Worm (Caenorhabditis elegans) whole organism, early embryonic: ENCODE data around the gene F41C3.1.

Experiments used
- ama-1 ChIP-seq: fragments of 150-350 bp; optimal IDR thresholded peaks from 2 replicates; lab custom pipeline; 2014
- hmbx-1 ChIP-seq: sonication (generic microtip); optimal IDR thresholded peaks from 2 replicates; lab custom pipeline; 2016; ENCODE audit warnings: mild to moderate bottlenecking, missing genetic modification characterization, missing compliant biosample characterization
- hmg-4 ChIP-seq: fragments of 200-800 bp; sonication (Bioruptor generic); optimal IDR thresholded peaks from 2 replicates; lab custom pipeline; 2018; ENCODE audit warnings: mild to moderate bottlenecking, missing genetic modification characterization, missing compliant biosample characterization
- tra-4 ChIP-seq: sonication (generic microtip); optimal IDR thresholded peaks from 2 replicates; lab custom pipeline; 2017; ENCODE audit warnings: missing genetic modification characterization, missing compliant biosample characterization

DNA sequence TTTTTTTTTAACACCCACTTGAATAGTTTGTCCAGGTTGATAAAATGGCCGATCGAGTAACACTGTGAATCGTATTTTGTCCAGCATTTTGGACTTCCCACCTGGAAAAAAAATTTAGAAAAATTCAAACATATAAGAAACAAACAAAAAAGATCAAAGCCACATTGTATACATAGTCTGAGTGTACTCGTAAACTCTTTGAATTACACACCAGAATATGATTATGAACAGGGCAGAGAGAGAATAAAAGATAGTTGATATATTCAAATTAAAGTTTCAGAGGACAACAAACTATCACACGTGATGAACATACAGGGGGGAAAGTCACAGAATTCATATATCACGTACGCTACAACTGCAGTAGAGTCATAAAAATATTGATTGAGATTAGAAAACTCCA lies 14.2 kb downstream of the F41C3.1 start, which contains the start of gene ttm-2:
- no peak for TF ChIP-seq ama-1 (lab: Kevin White, UChicago)
- TF ChIP-seq tra-4 (tag; lab: Kevin White, UChicago): no peak
- TF ChIP-seq hmbx-1 (tag; lab: Kevin White, UChicago): no peak
- no peak for TF ChIP-seq hmg-4
